Worm (Caenorhabditis elegans) whole organism, L4 larva: ENCODE data around the gene T05G5.1.

ENCODE experiments used
- F10B5.3 ChIP-seq: sonication (generic microtip); optimal IDR thresholded peaks from 2 replicates; lab custom pipeline; 2016; ENCODE audit warnings: mild to moderate bottlenecking, missing genetic modification characterization, missing compliant biosample characterization
- F49E8.2 ChIP-seq: sonication (generic microtip); optimal IDR thresholded peaks from 2 replicates; lab custom pipeline; 2016; ENCODE audit warnings: missing compliant biosample characterization, mild to moderate bottlenecking, missing genetic modification characterization, borderline replicate concordance
- Y105C5A.15 ChIP-seq: fragments of 200-800 bp; sonication (Bioruptor generic); IDR thresholded peaks from 2 replicates; pipeline ENCODE4 v1.3.6; 2022; ENCODE audit warnings: missing genetic modification characterization, missing compliant biosample characterization
- Y48G9A.11 ChIP-seq: fragments of 200-800 bp; sonication (Bioruptor generic); IDR thresholded peaks from 2 replicates; pipeline ENCODE4 v1.3.6; 2022; ENCODE audit warnings: missing genetic modification reagents, missing genetic modification characterization, missing compliant biosample characterization
- ama-1 ChIP-seq: fragments of 150-350 bp; optimal IDR thresholded peaks from 2 replicates; lab custom pipeline; 2014; ENCODE audit warnings: inconsistent platforms, mixed read lengths
- attf-4 ChIP-seq: sonication (generic microtip); optimal IDR thresholded peaks from 3 replicates; lab custom pipeline; 2017; ENCODE audit warnings: missing biosample characterization, missing genetic modification characterization
- ceh-20 ChIP-seq: fragments of 200-800 bp; sonication (Bioruptor generic); IDR thresholded peaks from 2 replicates; pipeline ENCODE4 v1.3.6; 2022; ENCODE audit warnings: missing genetic modification reagents, missing genetic modification characterization, missing compliant biosample characterization
- ces-1 ChIP-seq: fragments of 150-350 bp; sonication (generic microtip); optimal IDR thresholded peaks from 4 replicates; lab custom pipeline; 2014; ENCODE audit warnings: missing biosample characterization, missing genetic modification reagents, missing genetic modification characterization
- cey-2 ChIP-seq: sonication (generic microtip); optimal IDR thresholded peaks from 3 replicates; lab custom pipeline; 2017; ENCODE audit warnings: missing genetic modification characterization, mild to moderate bottlenecking, missing compliant biosample characterization, antibody characterized with exemption, borderline replicate concordance; ENCODE audit not compliant: insufficient read depth
- ctbp-1 ChIP-seq: fragments of 200-800 bp; sonication (Bioruptor generic); IDR thresholded peaks from 2 replicates; pipeline ENCODE4 v1.3.6; 2022; ENCODE audit warnings: missing genetic modification reagents, missing genetic modification characterization, missing compliant biosample characterization
- daf-8 ChIP-seq: fragments of 200-800 bp; sonication (Bioruptor generic); IDR thresholded peaks from 2 replicates; pipeline ENCODE4 v1.3.6; 2022; ENCODE audit warnings: missing genetic modification characterization, missing compliant biosample characterization
- dmd-9 ChIP-seq: fragments of 200-800 bp; sonication (Bioruptor generic); IDR thresholded peaks from 2 replicates; pipeline ENCODE4 v1.3.6; 2022; ENCODE audit warnings: missing genetic modification reagents, missing genetic modification characterization, missing compliant biosample characterization
- dve-1 ChIP-seq: sonication (generic microtip); optimal IDR thresholded peaks from 2 replicates; lab custom pipeline; 2017; ENCODE audit warnings: antibody characterized with exemption, mild to moderate bottlenecking, missing genetic modification characterization, missing compliant biosample characterization; ENCODE audit not compliant: insufficient read depth
- egl-27 ChIP-seq: sonication (generic microtip); optimal IDR thresholded peaks from 3 replicates; lab custom pipeline; 2017; ENCODE audit warnings: missing biosample characterization, missing genetic modification reagents, missing genetic modification characterization
- egl-43 ChIP-seq: fragments of 200-800 bp; sonication (Bioruptor generic); IDR thresholded peaks from 2 replicates; pipeline ENCODE4 v1.3.6; 2022; ENCODE audit warnings: missing genetic modification reagents, missing genetic modification characterization, missing compliant biosample characterization
- fkh-10 ChIP-seq: fragments of 150-350 bp; optimal IDR thresholded peaks from 2 replicates; lab custom pipeline; 2014; ENCODE audit warnings: missing biosample characterization, missing genetic modification reagents, missing genetic modification characterization
- fos-1 ChIP-seq: fragments of 150-350 bp; optimal IDR thresholded peaks from 2 replicates; lab custom pipeline; 2014; ENCODE audit warnings: missing biosample characterization, missing genetic modification characterization
- gei-8 ChIP-seq: fragments of 200-800 bp; sonication (Bioruptor generic); optimal IDR thresholded peaks from 2 replicates; lab custom pipeline; 2018; ENCODE audit warnings: mild to moderate bottlenecking, missing genetic modification characterization, missing compliant biosample characterization
- hif-1 ChIP-seq, 2 experiments: sonication (generic microtip); optimal IDR thresholded peaks; 2 replicates each; lab custom pipeline; 2016 to 2017; ENCODE audit warnings: missing compliant biosample characterization in 2 of 2, missing genetic modification characterization in 2 of 2, missing genetic modification reagents in 2 of 2, missing genotype in 2 of 2, mild to moderate bottlenecking in 1 of 2
- hlh-11 ChIP-seq: fragments of 200-800 bp; sonication (Bioruptor generic); optimal IDR thresholded peaks from 2 replicates; lab custom pipeline; 2018; ENCODE audit warnings: mild to moderate bottlenecking, missing genetic modification characterization, missing compliant biosample characterization
- hlh-30 ChIP-seq: sonication (generic microtip); optimal IDR thresholded peaks from 2 replicates; lab custom pipeline; 2017; ENCODE audit warnings: antibody characterized with exemption, mild to moderate bottlenecking, missing genetic modification characterization, missing compliant biosample characterization; ENCODE audit not compliant: insufficient read depth
- hmg-1.1 ChIP-seq: fragments of 200-800 bp; sonication (Bioruptor generic); IDR thresholded peaks from 2 replicates; pipeline ENCODE4 v1.3.6; 2022; ENCODE audit warnings: missing genetic modification reagents, missing genetic modification characterization, missing compliant biosample characterization
- jun-1 ChIP-seq: fragments of 150-350 bp; optimal IDR thresholded peaks from 2 replicates; lab custom pipeline; 2014; ENCODE audit warnings: missing biosample characterization, missing genetic modification reagents, missing genetic modification characterization
- lim-7 ChIP-seq: fragments of 200-800 bp; sonication (Bioruptor generic); IDR thresholded peaks from 2 replicates; pipeline ENCODE4 v1.3.6; 2022; ENCODE audit warnings: missing genetic modification characterization, missing compliant biosample characterization
- lin-13 ChIP-seq: fragments of 150-350 bp; optimal IDR thresholded peaks from 2 replicates; lab custom pipeline; 2014; ENCODE audit warnings: missing biosample characterization, missing genetic modification reagents, missing genetic modification characterization
- lin-38 ChIP-seq: fragments of 200-800 bp; sonication (Bioruptor generic); IDR thresholded peaks from 2 replicates; pipeline ENCODE4 v1.3.6; 2022; ENCODE audit warnings: missing genetic modification reagents, missing genetic modification characterization, missing compliant biosample characterization
- madf-5 ChIP-seq, 2 experiments: fragments of 200-800 bp; sonication (Bioruptor generic); IDR thresholded peaks; 2 replicates each; pipeline ENCODE4 v1.3.6; 2022; ENCODE audit warnings: missing compliant biosample characterization in 2 of 2, missing genetic modification characterization in 2 of 2
- mdl-1 ChIP-seq, 2 experiments: fragments of 150-350 bp in 1 of 2; sonication (generic microtip) in 1 of 2; optimal IDR thresholded peaks; 2 replicates each; lab custom pipeline; 2014 to 2017; ENCODE audit warnings: missing biosample characterization in 2 of 2, missing genetic modification characterization in 2 of 2
- mdt-29 ChIP-seq: fragments of 200-800 bp; sonication (Bioruptor generic); IDR thresholded peaks from 2 replicates; pipeline ENCODE4 v1.3.6; 2022; ENCODE audit warnings: missing genetic modification reagents, missing genetic modification characterization, missing compliant biosample characterization
- mep-1 ChIP-seq: fragments of 150-350 bp; sonication (generic microtip); optimal IDR thresholded peaks from 3 replicates; lab custom pipeline; 2014; ENCODE audit warnings: missing biosample characterization, missing genetic modification characterization
- mes-2 ChIP-seq: sonication (generic microtip); optimal IDR thresholded peaks from 2 replicates; lab custom pipeline; 2016; ENCODE audit warnings: missing genotype, mild to moderate bottlenecking, missing genetic modification characterization, missing compliant biosample characterization; ENCODE audit not compliant: poor library complexity, severe bottlenecking
- nhr-28 ChIP-seq: fragments of 150-350 bp; optimal IDR thresholded peaks from 2 replicates; lab custom pipeline; 2014; ENCODE audit warnings: missing biosample characterization, missing genetic modification characterization
- pha-4 ChIP-seq, 2 experiments: fragments of 150-350 bp in 1 of 2; fragments of 200-800 bp in 1 of 2; sonication (Bioruptor generic) in 1 of 2; IDR thresholded peaks in 1 of 2; optimal IDR thresholded peaks in 1 of 2; 2 replicates each; pipeline versions ENCODE4 v1.3.6 to Lab custom; 2014 to 2022; ENCODE audit warnings: missing genetic modification characterization in 2 of 2, missing genetic modification reagents in 2 of 2, missing biosample characterization in 1 of 2, missing compliant biosample characterization in 1 of 2
- php-3 ChIP-seq: fragments of 200-800 bp; sonication (Bioruptor generic); IDR thresholded peaks from 2 replicates; pipeline ENCODE4 v1.3.6; 2022; ENCODE audit warnings: missing genetic modification reagents, missing genetic modification characterization, missing compliant biosample characterization
- sdz-12 ChIP-seq: fragments of 200-800 bp; sonication (Bioruptor generic); optimal IDR thresholded peaks from 2 replicates; lab custom pipeline; 2018; ENCODE audit warnings: mild to moderate bottlenecking, missing genetic modification characterization, missing compliant biosample characterization
- set-16 ChIP-seq: fragments of 200-800 bp; sonication (Bioruptor generic); IDR thresholded peaks from 2 replicates; pipeline ENCODE4 v1.3.6; 2022; ENCODE audit warnings: missing genetic modification reagents, missing genetic modification characterization, missing compliant biosample characterization
- snpc-1.2 ChIP-seq: fragments of 200-800 bp; sonication (Bioruptor generic); IDR thresholded peaks from 2 replicates; pipeline ENCODE4 v1.3.6; 2022; ENCODE audit warnings: missing genetic modification reagents, missing genetic modification characterization, missing compliant biosample characterization
- spr-1 ChIP-seq: sonication (generic microtip); optimal IDR thresholded peaks from 2 replicates; lab custom pipeline; 2016; ENCODE audit warnings: mild to moderate bottlenecking, missing genetic modification characterization, missing compliant biosample characterization
- tag-97 ChIP-seq: fragments of 200-800 bp; sonication (Bioruptor generic); IDR thresholded peaks from 2 replicates; pipeline ENCODE4 v1.3.6; 2022; ENCODE audit warnings: missing genetic modification characterization, missing compliant biosample characterization
- zfp-3 ChIP-seq: fragments of 200-800 bp; sonication (Bioruptor generic); conservative IDR thresholded peaks from 2 replicates; pipeline ENCODE4 v1.3.6; 2022; ENCODE audit warnings: missing genetic modification reagents, missing genetic modification characterization, missing compliant biosample characterization
- zip-2 ChIP-seq: fragments of 150-350 bp; optimal IDR thresholded peaks from 2 replicates; lab custom pipeline; 2014; ENCODE audit warnings: missing biosample characterization, missing genetic modification characterization
- ztf-11 ChIP-seq: fragments of 150-350 bp; optimal IDR thresholded peaks from 2 replicates; lab custom pipeline; 2014; ENCODE audit warnings: missing biosample characterization, missing genetic modification characterization
- ztf-7 ChIP-seq: fragments of 150-350 bp; optimal IDR thresholded peaks from 2 replicates; lab custom pipeline; 2014; ENCODE audit warnings: missing biosample characterization, missing genetic modification characterization

The T05G5.1 gene

ce11 chrIII:9780665-9781304 lies 37.6 kb upstream of the T05G5.1 start, which contains the start of gene vha-1 (continued):
- TF ChIP-seq mdt-29 (GFP tag; lab: Robert Waterston, UW) = peak; percentile 71; the same call in 1 of the 2 replicates
- TF ChIP-seq dmd-9 (GFP tag; lab: Robert Waterston, UW) = no peak
- no peak for TF ChIP-seq egl-27 (tag; lab: Kevin White, UChicago)
- no peak for TF ChIP-seq Y48G9A.11 (GFP tag; lab: Robert Waterston, UW)
- TF ChIP-seq ama-1 (lab: Kevin White, UChicago) = peak; percentile 87

ce11 chrIII:9780254-9780653 lies 37.1 kb upstream of the T05G5.1 start, which contains the start of gene sqv-3:
Gene sqv-3, minus strand, starts transcription at chrIII:9780354.
- no peak for TF ChIP-seq lim-7 (GFP tag; lab: Robert Waterston, UW)
- TF ChIP-seq hlh-30 (tag; lab: Kevin White, UChicago) = no peak
- no peak for TF ChIP-seq daf-8 (GFP tag; lab: Robert Waterston, UW)
- no peak for TF ChIP-seq ceh-20 (GFP tag; lab: Robert Waterston, UW)
- TF ChIP-seq lin-13 (GFP tag; lab: Kevin White, UChicago) = no peak
- no peak for TF ChIP-seq mdl-1 (tag; optimal IDR thresholded peaks at IDR 0.05; lab: Kevin White, UChicago)
- no peak for TF ChIP-seq spr-1 (tag; lab: Kevin White, UChicago)
- TF ChIP-seq, all 104 proteins: peak for 0

DNA sequence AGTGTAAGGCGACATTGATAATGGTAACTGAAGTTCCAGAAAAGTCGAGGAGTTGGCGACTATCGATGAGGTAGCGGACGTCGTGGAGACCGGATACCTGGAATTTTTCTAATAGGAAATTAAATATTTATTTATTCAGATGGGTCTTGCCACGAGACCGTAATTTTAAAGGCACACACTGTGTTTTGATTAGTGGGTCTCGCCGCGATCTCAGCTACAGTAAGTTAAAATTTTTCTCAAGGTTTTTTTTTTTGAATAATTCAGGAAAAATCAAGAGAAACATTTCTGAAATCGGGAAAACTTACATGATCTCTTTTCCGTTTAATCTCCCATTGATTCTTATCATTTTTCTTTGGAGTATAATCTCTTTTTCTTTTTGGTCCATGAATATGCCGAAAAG lies 35.9 kb upstream of the T05G5.1 start:
- TF ChIP-seq mdl-1 (tag; optimal IDR thresholded peaks at IDR 0.05; lab: Kevin White, UChicago) = no peak
- TF ChIP-seq lin-38 = peak; percentile 32; the same call in 1 of the 2 replicates
- no peak for TF ChIP-seq ces-1
- TF ChIP-seq F49E8.2 (tag; lab: Kevin White, UChicago) = no peak
- TF ChIP-seq attf-4 = no peak
- no peak for TF ChIP-seq lin-13 (GFP tag; lab: Kevin White, UChicago)
- no peak for TF ChIP-seq tag-97 (GFP tag; lab: Robert Waterston, UW)

- TF ChIP-seq fos-1 (tag; lab: Kevin White, UChicago) (no peak), hif-1 (tag; optimal IDR thresholded peaks at IDR 0.05; lab: Kevin White, UChicago) (no peak), fkh-10 (GFP tag; lab: Kevin White, UChicago) (no peak), Y105C5A.15 (GFP tag; lab: Robert Waterston, UW) (no peak), nhr-28 (tag; lab: Kevin White, UChicago) (peak; percentile 4), ctbp-1 (GFP tag; lab: Robert Waterston, UW) (no peak), sdz-12 (no peak), madf-5 (GFP tag; IDR thresholded peaks at IDR 0.05; lab: Robert Waterston, UW) (no peak), zfp-3 (no peak), zip-2 (tag; lab: Kevin White, UChicago) (no peak), php-3 (GFP tag; lab: Robert Waterston, UW) (no peak), mdl-1 (tag; optimal IDR thresholded peaks at IDR 0.05; lab: Kevin White, UChicago) (no peak), mep-1 (tag; lab: Kevin White, UChicago) (peak; percentile 7), mes-2 (tag; lab: Kevin White, UChicago) (peak; percentile 22), set-16 (GFP tag; lab: Robert Waterston, UW) (no peak), pha-4 (GFP tag; IDR thresholded peaks at IDR 0.05; lab: Robert Waterston, UW) (no peak), pha-4 (tag; optimal IDR thresholded peaks at IDR 0.05; lab: Kevin White, UChicago) (no peak), gei-8 (no peak), hmg-1.1 (GFP tag; lab: Robert Waterston, UW) (0 out of 2 replicates have a peak, but pooled peaks have one; percentile 18), dve-1 (tag; lab: Kevin White, UChicago) (peak; percentile 10), tag-97 (GFP tag; lab: Robert Waterston, UW) (no peak), ztf-11 (tag; lab: Kevin White, UChicago) (no peak), snpc-1.2 (GFP tag; lab: Robert Waterston, UW) (no peak), F10B5.3 (tag; lab: Kevin White, UChicago) (no peak), egl-43 (GFP tag; lab: Robert Waterston, UW) (no peak), cey-2 (tag; lab: Kevin White, UChicago) (no peak), hlh-11 (tag; lab: Kevin White, UChicago) (peak; percentile 4), jun-1 (no peak), ztf-7 (no peak)
Observed at ce11 chrIII:9776323-9776722, 33.2 kb upstream of the T05G5.1 start, which contains the start of gene usp-46. Gene usp-46, plus strand, starts transcription at chrIII:9776623.
